Worm (Caenorhabditis elegans): ENCODE data around the gene M03E7.1.

Gene M03E7.1

DNA sequence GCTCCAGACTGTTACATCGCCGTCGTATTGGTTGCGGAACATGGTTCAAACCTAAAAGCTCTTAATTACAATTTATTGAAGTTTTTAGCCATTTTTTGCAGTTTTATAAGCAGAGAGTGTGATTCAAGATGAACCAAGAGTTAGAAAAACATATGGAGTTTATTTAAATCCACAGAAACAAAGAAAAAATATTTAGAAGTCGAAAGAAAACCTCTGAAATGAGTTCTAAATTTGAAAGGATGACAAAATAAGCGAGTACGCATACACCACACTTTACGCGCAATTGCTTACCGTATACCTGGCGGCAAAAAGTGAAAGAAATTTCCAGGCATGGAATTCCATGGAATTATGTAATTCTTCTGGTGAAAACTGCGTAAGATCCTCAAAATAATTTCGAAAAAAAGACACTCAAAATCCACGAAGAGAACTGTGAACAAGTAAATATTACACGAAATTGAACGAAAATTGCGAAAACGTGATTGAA lies 37.2 kb upstream of the M03E7.1 start, which contains the start of gene pas-6 (continued):
- TF ChIP-seq ZK185.1 (tag; optimal IDR thresholded peaks at IDR 0.05; ENCODE audit: poor library complexity, severe bottlenecking) (no peak), madf-8 (GFP tag; conservative IDR thresholded peaks at IDR 0.05) (peak; percentile 97), hmg-1.2 (GFP tag; IDR thresholded peaks at IDR 0.05) (peak; percentile 31; the same call in 1 of the 2 replicates), rec-8 (tag; optimal IDR thresholded peaks at IDR 0.05) (no peak)

DNA sequence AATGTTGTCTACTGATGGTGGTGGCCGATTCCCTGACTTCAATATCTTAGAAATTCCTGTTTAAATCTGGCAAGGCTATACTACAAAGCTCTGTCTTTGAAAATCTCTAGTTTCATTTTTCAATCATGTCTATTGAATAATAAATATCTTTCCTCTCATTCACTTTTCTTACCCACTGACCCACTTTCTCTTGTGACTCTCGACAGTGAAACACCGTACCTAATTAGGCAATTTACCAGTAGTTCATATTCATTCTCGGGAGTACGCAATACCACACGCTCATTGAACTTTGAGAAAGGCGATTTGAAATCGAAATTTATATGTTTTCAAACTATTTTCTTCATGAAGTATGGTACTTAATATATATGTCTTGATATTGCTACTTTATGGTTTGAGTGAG lies 36.7 kb upstream of the M03E7.1 start, which contains the start of gene CD4.11:
CD4.11 (plus strand) TSS at position 301 of the 400 bp plus-strand sequence.
- TF ChIP-seq hlh-12 (tag; optimal IDR thresholded peaks at IDR 0.05) (no peak), ceh-58 (GFP tag; IDR thresholded peaks at IDR 0.05) (no peak), F23B12.7 (tag; optimal IDR thresholded peaks at IDR 0.05; ENCODE audit: insufficient read depth) (no peak), lin-35 (GFP tag; optimal IDR thresholded peaks at IDR 0.05) (no peak), rec-8 (tag; optimal IDR thresholded peaks at IDR 0.05) (no peak)

DNA sequence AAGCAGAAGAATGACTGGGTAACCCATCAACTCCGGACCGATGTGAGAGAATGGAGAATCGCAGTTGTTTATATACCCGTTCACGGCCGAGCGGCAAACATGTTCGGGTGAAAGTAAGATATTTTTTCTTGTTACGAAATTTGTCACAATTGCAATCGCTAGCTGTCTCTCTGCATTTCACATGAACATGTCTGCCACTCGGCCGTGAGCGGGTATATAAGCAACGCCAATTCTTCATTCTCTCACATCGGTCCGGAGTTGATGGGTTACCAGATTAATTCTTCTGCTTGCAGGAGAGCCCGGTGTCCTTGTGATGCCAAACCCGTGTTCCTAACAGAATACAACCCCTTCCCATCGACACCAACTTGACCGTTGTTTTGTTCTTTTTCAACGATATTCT lies 34.4 kb upstream of the M03E7.1 start:
- no peak for TF ChIP-seq aptf-3 (GFP tag; IDR thresholded peaks at IDR 0.05)
- TF ChIP-seq nfya-2 (GFP tag; IDR thresholded peaks at IDR 0.05) = no peak
- TF ChIP-seq tbp1 (GFP tag; optimal IDR thresholded peaks at IDR 0.05) = peak; percentile 53
- TF ChIP-seq K12H6.12 (tag; optimal IDR thresholded peaks at IDR 0.05) = no peak
- TF ChIP-seq tlf-1 (GFP tag; optimal IDR thresholded peaks at IDR 0.05) = no peak
- TF ChIP-seq hmg-20 (GFP tag; IDR thresholded peaks at IDR 0.05) = no peak
- TF ChIP-seq nfyb-1 (GFP tag; IDR thresholded peaks at IDR 0.05) = peak; percentile 71
- TF ChIP-seq C06A6.2 (GFP tag; conservative IDR thresholded peaks at IDR 0.05) = peak; percentile 67
- peak; percentile 71; the same call in 1 of the 2 replicates for TF ChIP-seq cebp-1 (GFP tag; IDR thresholded peaks at IDR 0.05)
- peak; percentile 95 for TF ChIP-seq cebp-1 (tag; optimal IDR thresholded peaks at IDR 0.05)
- TF ChIP-seq attf-3 (GFP tag; conservative IDR thresholded peaks at IDR 0.05) = no peak
- no peak for TF ChIP-seq C17E4.6 (GFP tag; IDR thresholded peaks at IDR 0.05)
- TF ChIP-seq repo-1 (tag; optimal IDR thresholded peaks at IDR 0.05) = no peak
- no peak for TF ChIP-seq bed-2 (GFP tag; IDR thresholded peaks at IDR 0.05)
- no peak for TF ChIP-seq nhr-120 (GFP tag; IDR thresholded peaks at IDR 0.05)
- no peak for TF ChIP-seq somi-1 (GFP tag; optimal IDR thresholded peaks at IDR 0.05)
- no peak; the same call in 1 of the 2 replicates for TF ChIP-seq hmg-1.2 (GFP tag; IDR thresholded peaks at IDR 0.05)
- no peak for TF ChIP-seq ccch-3 (GFP tag; optimal IDR thresholded peaks at IDR 0.05)
- no peak for TF ChIP-seq Y95B8A.8 (GFP tag; IDR thresholded peaks at IDR 0.05)
- no peak for TF ChIP-seq F23B12.7 (tag; optimal IDR thresholded peaks at IDR 0.05; ENCODE audit: insufficient read depth)
- TF ChIP-seq attf-5 (GFP tag; optimal IDR thresholded peaks at IDR 0.05) = no peak
- no peak for TF ChIP-seq ceh-100 (GFP tag; IDR thresholded peaks at IDR 0.05)
- TF ChIP-seq ets-4 (GFP tag; optimal IDR thresholded peaks at IDR 0.05) = no peak
- TF ChIP-seq tbx-9 (tag; optimal IDR thresholded peaks at IDR 0.05; ENCODE audit: borderline replicate concordance) = no peak
- TF ChIP-seq rec-8 (tag; optimal IDR thresholded peaks at IDR 0.05) = no peak
- no peak for TF ChIP-seq lin-26 (GFP tag; IDR thresholded peaks at IDR 0.05)
- no peak for TF ChIP-seq hsf-1 (GFP tag; IDR thresholded peaks at IDR 0.05)
- TF ChIP-seq madf-8 (GFP tag; conservative IDR thresholded peaks at IDR 0.05) = no peak
- no peak for TF ChIP-seq die-1 (tag; optimal IDR thresholded peaks at IDR 0.05)
- TF ChIP-seq B0336.3 (GFP tag; IDR thresholded peaks at IDR 0.05) = no peak; the same call in 1 of the 2 replicates
- no peak for TF ChIP-seq hrde-1 (tag; optimal IDR thresholded peaks at IDR 0.05; ENCODE audit: borderline replicate concordance)
- no peak for TF ChIP-seq ztf-6 (GFP tag; IDR thresholded peaks at IDR 0.05)
- TF ChIP-seq rcor-1 (GFP tag; IDR thresholded peaks at IDR 0.05) = no peak
- TF ChIP-seq B0035.1 (tag; optimal IDR thresholded peaks at IDR 0.05) = no peak
- TF ChIP-seq dpff-1 (tag; optimal IDR thresholded peaks at IDR 0.05) = no peak
- 0 out of 2 replicates have a peak, but pooled peaks have one; percentile 24 for TF ChIP-seq dox-1 (GFP tag; IDR thresholded peaks at IDR 0.05)
- peak; percentile 14 for TF ChIP-seq ZK185.1 (tag; optimal IDR thresholded peaks at IDR 0.05; ENCODE audit: poor library complexity, severe bottlenecking)
- TF ChIP-seq pbrm-1 (GFP tag; IDR thresholded peaks at IDR 0.05) = no peak
- peak; percentile 75 for TF ChIP-seq ztf-26 (tag; optimal IDR thresholded peaks at IDR 0.05)
- TF ChIP-seq lin-40 (tag; optimal IDR thresholded peaks at IDR 0.05) = peak; percentile 62
- no peak for TF ChIP-seq ztf-18 (tag; optimal IDR thresholded peaks at IDR 0.05)
